Worm (Caenorhabditis elegans) whole organism, L3 larva: Measurements from ENCODE around the gene C04G2.5.
A peak's percentile ranks its signal among the peaks of the same experiment; 100 is the strongest.

Source experiments
- ama-1 ChIP-seq: fragments of 150-350 bp; optimal IDR thresholded peaks from 2 replicates; lab custom pipeline; 2018
- ceh-16 ChIP-seq: sonication (generic microtip); optimal IDR thresholded peaks from 2 replicates; lab custom pipeline; 2017; ENCODE audit warnings: missing biosample characterization, missing genetic modification characterization
- ceh-28 ChIP-seq: fragments of 150-350 bp; optimal IDR thresholded peaks from 2 replicates; lab custom pipeline; 2014; ENCODE audit warnings: missing biosample characterization, missing genetic modification reagents, missing genetic modification characterization
- ceh-82 ChIP-seq: fragments of 150-350 bp; optimal IDR thresholded peaks from 2 replicates; lab custom pipeline; 2014; ENCODE audit warnings: missing biosample characterization, missing genetic modification characterization
- daf-12 ChIP-seq: fragments of 150-350 bp; optimal IDR thresholded peaks from 2 replicates; lab custom pipeline; 2014; ENCODE audit warnings: missing biosample characterization, missing genetic modification reagents, missing genetic modification characterization
- egl-27 ChIP-seq: sonication (generic microtip); optimal IDR thresholded peaks from 4 replicates; lab custom pipeline; 2017; ENCODE audit warnings: missing biosample characterization, missing genetic modification reagents, missing genetic modification characterization
- elt-2 ChIP-seq: sonication (generic microtip); optimal IDR thresholded peaks from 2 replicates; lab custom pipeline; 2016; ENCODE audit warnings: missing genetic modification reagents, mild to moderate bottlenecking, missing genetic modification characterization, missing compliant biosample characterization
- elt-3 ChIP-seq, 3 experiments: fragments of 150-350 bp in 1 of 3; sonication (generic microtip) in 2 of 3; optimal IDR thresholded peaks; 2 replicates in 2 of 3; 4 replicates in 1 of 3; lab custom pipeline; 2014 to 2017; ENCODE audit warnings: missing biosample characterization in 3 of 3, missing genetic modification characterization in 3 of 3
- eor-1 ChIP-seq, 2 experiments: fragments of 150-350 bp; optimal IDR thresholded peaks; 2 replicates each; lab custom pipeline; 2014 to 2018; ENCODE audit warnings: missing biosample characterization in 2 of 2, missing genetic modification characterization in 2 of 2
- fkh-10 ChIP-seq: sonication (generic microtip); optimal IDR thresholded peaks from 2 replicates; lab custom pipeline; 2017; ENCODE audit warnings: missing biosample characterization, missing genetic modification reagents, missing genetic modification characterization
- fkh-2 ChIP-seq: fragments of 150-350 bp; optimal IDR thresholded peaks from 2 replicates; lab custom pipeline; 2014; ENCODE audit warnings: missing biosample characterization, missing genetic modification reagents, missing genetic modification characterization
- fos-1 ChIP-seq: fragments of 150-350 bp; optimal IDR thresholded peaks from 2 replicates; lab custom pipeline; 2014; ENCODE audit warnings: missing biosample characterization, missing genetic modification characterization
- hmg-11 ChIP-seq: sonication (generic microtip); optimal IDR thresholded peaks from 2 replicates; lab custom pipeline; 2016; ENCODE audit warnings: missing genetic modification characterization, missing compliant biosample characterization
- jun-1 ChIP-seq: fragments of 150-350 bp; optimal IDR thresholded peaks from 2 replicates; lab custom pipeline; 2014; ENCODE audit warnings: missing biosample characterization, missing genetic modification reagents, missing genetic modification characterization
- lin-15B ChIP-seq: fragments of 150-350 bp; optimal IDR thresholded peaks from 2 replicates; lab custom pipeline; 2014; ENCODE audit warnings: missing biosample characterization, missing genetic modification characterization
- lin-39 ChIP-seq: fragments of 150-350 bp; optimal IDR thresholded peaks from 2 replicates; lab custom pipeline; 2018; ENCODE audit warnings: missing biosample characterization, missing genetic modification reagents, missing genetic modification characterization
- nfya-1 ChIP-seq: sonication (generic microtip); optimal IDR thresholded peaks from 2 replicates; lab custom pipeline; 2017; ENCODE audit warnings: missing genetic modification characterization, mild to moderate bottlenecking, missing compliant biosample characterization, antibody characterized with exemption, moderate library complexity; ENCODE audit not compliant: insufficient read depth
- nhr-11 ChIP-seq: fragments of 150-350 bp; optimal IDR thresholded peaks from 2 replicates; lab custom pipeline; 2014; ENCODE audit warnings: missing biosample characterization, missing genetic modification characterization
- nhr-23 ChIP-seq: fragments of 150-350 bp; optimal IDR thresholded peaks from 2 replicates; lab custom pipeline; 2014; ENCODE audit warnings: missing biosample characterization, missing genetic modification reagents, missing genetic modification characterization
- nhr-237 ChIP-seq: fragments of 150-350 bp; optimal IDR thresholded peaks from 2 replicates; lab custom pipeline; 2014; ENCODE audit warnings: missing biosample characterization, missing genetic modification characterization
- nhr-28 ChIP-seq: fragments of 150-350 bp; optimal IDR thresholded peaks from 2 replicates; lab custom pipeline; 2014; ENCODE audit warnings: missing biosample characterization, missing genetic modification characterization
- nhr-43 ChIP-seq: sonication (generic microtip); optimal IDR thresholded peaks from 2 replicates; lab custom pipeline; 2016; ENCODE audit warnings: mild to moderate bottlenecking, missing genetic modification characterization, missing compliant biosample characterization; ENCODE audit not compliant: poor library complexity, severe bottlenecking
- nhr-67 ChIP-seq: fragments of 150-350 bp; optimal IDR thresholded peaks from 2 replicates; lab custom pipeline; 2014; ENCODE audit warnings: missing biosample characterization, missing genetic modification characterization
- nhr-77 ChIP-seq: fragments of 150-350 bp; optimal IDR thresholded peaks from 2 replicates; lab custom pipeline; 2014; ENCODE audit warnings: missing biosample characterization, missing genetic modification characterization
- pha-4 ChIP-seq: fragments of 150-350 bp; optimal IDR thresholded peaks from 2 replicates; lab custom pipeline; 2014; ENCODE audit warnings: missing biosample characterization, missing genetic modification reagents, missing genetic modification characterization
- pqm-1 ChIP-seq: fragments of 150-350 bp; optimal IDR thresholded peaks from 2 replicates; lab custom pipeline; 2017; ENCODE audit warnings: missing biosample characterization, missing genetic modification characterization, inconsistent platforms
- sea-2 ChIP-seq: fragments of 150-350 bp; sonication (generic microtip); optimal IDR thresholded peaks from 4 replicates; lab custom pipeline; 2014; ENCODE audit warnings: missing biosample characterization, missing genetic modification reagents, missing genetic modification characterization
- snpc-4 ChIP-seq: fragments of 150-350 bp; optimal IDR thresholded peaks from 2 replicates; lab custom pipeline; 2014; ENCODE audit warnings: missing biosample characterization, missing genetic modification characterization
- unc-62 ChIP-seq: fragments of 150-350 bp; sonication (generic microtip); optimal IDR thresholded peaks from 4 replicates; lab custom pipeline; 2014; ENCODE audit warnings: missing biosample characterization, missing genetic modification reagents, missing genetic modification characterization
- zag-1 ChIP-seq: fragments of 150-350 bp; optimal IDR thresholded peaks from 2 replicates; lab custom pipeline; 2014; ENCODE audit warnings: missing biosample characterization, missing genetic modification characterization
- ztf-11 ChIP-seq: fragments of 150-350 bp; optimal IDR thresholded peaks from 2 replicates; lab custom pipeline; 2014; ENCODE audit warnings: missing biosample characterization, missing genetic modification characterization
- ztf-4 ChIP-seq: fragments of 150-350 bp; optimal IDR thresholded peaks from 2 replicates; lab custom pipeline; 2014; ENCODE audit warnings: missing biosample characterization, missing genetic modification characterization

C04G2.5 gene

DNA sequence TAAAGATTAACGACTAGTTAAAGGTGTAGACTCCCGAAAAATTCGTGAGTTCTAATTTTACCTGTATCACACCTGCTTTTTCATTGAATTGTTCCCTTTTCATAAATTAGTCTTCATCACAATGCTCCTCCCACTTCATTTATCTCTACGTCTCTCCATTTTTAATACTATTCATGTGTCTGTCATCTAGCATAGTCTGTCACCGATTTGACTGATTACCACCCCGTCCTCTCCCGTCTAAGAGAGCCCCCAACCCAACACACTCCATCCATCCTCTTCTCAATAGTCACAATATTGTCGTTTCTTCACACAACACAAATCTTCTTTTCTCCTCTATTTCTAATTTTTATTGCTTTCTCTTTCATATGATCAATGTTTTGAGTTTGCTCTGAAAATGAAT, 29.9 kb downstream of the C04G2.5 start:
- TF ChIP-seq nhr-67 (tag; lab: Kevin White, UChicago) (no peak), unc-62 (peak; percentile 36), hmg-11 (tag; lab: Kevin White, UChicago) (no peak), lin-39 (tag; lab: Kevin White, UChicago) (peak; percentile 74)

- TF ChIP-seq snpc-4 (tag; lab: Kevin White, UChicago) (no peak), ceh-16 (tag; lab: Kevin White, UChicago) (no peak), nhr-77 (tag; lab: Kevin White, UChicago) (no peak), fos-1 (no peak), ceh-82 (no peak), lin-39 (tag; lab: Kevin White, UChicago) (no peak), nhr-237 (no peak), sea-2 (GFP tag; lab: Kevin White, UChicago) (no peak), nhr-43 (tag; lab: Kevin White, UChicago) (no peak), eor-1 (tag; optimal IDR thresholded peaks at IDR 0.05; lab: Kevin White, UChicago) (no peak), fkh-2 (tag; lab: Kevin White, UChicago) (no peak), pha-4 (tag; lab: Kevin White, UChicago) (no peak)
- TF ChIP-seq, all 47 proteins: peak for 0
These were observed 31.1 kb downstream of the C04G2.5 start for ce11 chrIV:10063941-10064340.

DNA sequence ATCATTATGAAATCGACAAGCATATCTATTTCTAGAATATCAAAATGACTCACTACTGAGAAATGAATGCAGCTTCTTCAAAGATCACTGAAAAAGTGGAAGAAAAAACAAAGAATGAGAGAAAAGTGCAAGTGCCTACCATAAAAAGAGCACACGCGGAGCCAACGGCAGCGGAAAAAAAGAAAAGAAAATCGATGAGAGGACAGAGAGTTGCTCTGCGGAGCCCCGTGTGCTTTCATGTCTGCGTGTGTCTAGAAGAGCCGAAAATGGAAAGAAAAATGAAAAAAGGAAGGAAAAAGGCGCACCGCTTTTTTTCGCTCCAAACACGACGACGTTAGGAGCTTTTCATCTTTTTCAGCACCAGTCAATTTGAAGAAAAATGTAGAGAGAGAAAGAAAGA, 32.3 kb downstream of the C04G2.5 start, which contains the start of gene ipla-7:
ipla-7 (minus strand) TSS at position 122 of the 400 bp plus-strand sequence.
- no peak for TF ChIP-seq zag-1 (tag; lab: Kevin White, UChicago)
- peak; percentile 12 for TF ChIP-seq lin-15B (tag; lab: Kevin White, UChicago)
- TF ChIP-seq pqm-1 (tag; lab: Kevin White, UChicago) = peak; percentile 30
- peak; percentile 67 for TF ChIP-seq nfya-1 (tag; lab: Kevin White, UChicago)
- TF ChIP-seq elt-2 (tag; lab: Kevin White, UChicago) = peak; percentile 14
- TF ChIP-seq hmg-11 (tag; lab: Kevin White, UChicago) = peak; percentile 73
- no peak for TF ChIP-seq nhr-237
- no peak for TF ChIP-seq pha-4 (tag; lab: Kevin White, UChicago)
- TF ChIP-seq lin-39 (tag; lab: Kevin White, UChicago) = peak; percentile 4
- TF ChIP-seq fkh-10 (GFP tag; lab: Kevin White, UChicago) = peak; percentile 73
- no peak for TF ChIP-seq daf-12
- no peak for TF ChIP-seq fos-1
- no peak for TF ChIP-seq nhr-11

ce11 chrIV:10060795-10061194, 34.3 kb downstream of the C04G2.5 start:
- no peak for TF ChIP-seq egl-27 (tag; lab: Kevin White, UChicago)
- no peak for TF ChIP-seq eor-1 (tag; optimal IDR thresholded peaks at IDR 0.05; lab: Kevin White, UChicago)
- TF ChIP-seq fkh-10 (GFP tag; lab: Kevin White, UChicago) = no peak
- no peak for TF ChIP-seq ceh-28 (tag; lab: Kevin White, UChicago)
- no peak for TF ChIP-seq ama-1 (lab: Kevin White, UChicago)
- TF ChIP-seq nhr-237 = no peak
- TF ChIP-seq nhr-77 (tag; lab: Kevin White, UChicago) = no peak
- peak; percentile 28 for TF ChIP-seq pha-4 (tag; lab: Kevin White, UChicago)
- TF ChIP-seq daf-12 = no peak
- TF ChIP-seq elt-2 (tag; lab: Kevin White, UChicago) = peak; percentile 45
- no peak for TF ChIP-seq hmg-11 (tag; lab: Kevin White, UChicago)
- TF ChIP-seq nhr-43 (tag; lab: Kevin White, UChicago) = no peak
- no peak for TF ChIP-seq jun-1 (tag; lab: Kevin White, UChicago)
- TF ChIP-seq nhr-28 (tag; lab: Kevin White, UChicago) = no peak
- TF ChIP-seq ztf-11 (tag; lab: Kevin White, UChicago) = no peak
- TF ChIP-seq ztf-4 (tag; lab: Kevin White, UChicago) = no peak
- peak; percentile 3 for TF ChIP-seq pqm-1 (tag; lab: Kevin White, UChicago)
- TF ChIP-seq elt-3 (tag; optimal IDR thresholded peaks at IDR 0.05; lab: Kevin White, UChicago) = no peak
- no peak for TF ChIP-seq nfya-1 (tag; lab: Kevin White, UChicago)
- TF ChIP-seq nhr-23 = no peak

DNA sequence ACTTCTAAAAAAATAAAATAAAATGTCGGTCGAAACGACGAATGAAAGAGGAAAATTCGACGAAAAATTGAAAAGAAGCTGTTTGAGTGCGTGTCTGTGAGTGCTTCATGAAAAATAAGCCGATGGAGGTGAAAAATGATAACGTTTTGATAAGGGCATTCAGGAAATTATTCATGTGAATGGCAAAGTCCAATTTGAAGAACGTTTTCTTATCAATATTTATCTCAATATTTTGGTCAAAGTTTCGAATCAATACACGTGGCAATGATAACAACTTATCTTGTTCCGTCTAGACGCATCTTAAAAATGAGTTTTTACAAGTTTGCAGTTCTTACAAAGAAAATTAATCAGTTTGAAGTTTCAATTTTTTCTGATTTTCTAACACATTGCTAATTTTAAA, 35.9 kb downstream of the C04G2.5 start:
- TF ChIP-seq jun-1 (tag; lab: Kevin White, UChicago) (peak; percentile 46), lin-15B (tag; lab: Kevin White, UChicago) (no peak), pha-4 (tag; lab: Kevin White, UChicago) (peak; percentile 42), nhr-67 (tag; lab: Kevin White, UChicago) (no peak), fos-1 (peak; percentile 52), elt-2 (tag; lab: Kevin White, UChicago) (peak; percentile 99), pqm-1 (tag; lab: Kevin White, UChicago) (peak; percentile 99)
